Fruit fly (Drosophila melanogaster): ENCODE results near the gene CG8028.

The CG8028 gene

DNA sequence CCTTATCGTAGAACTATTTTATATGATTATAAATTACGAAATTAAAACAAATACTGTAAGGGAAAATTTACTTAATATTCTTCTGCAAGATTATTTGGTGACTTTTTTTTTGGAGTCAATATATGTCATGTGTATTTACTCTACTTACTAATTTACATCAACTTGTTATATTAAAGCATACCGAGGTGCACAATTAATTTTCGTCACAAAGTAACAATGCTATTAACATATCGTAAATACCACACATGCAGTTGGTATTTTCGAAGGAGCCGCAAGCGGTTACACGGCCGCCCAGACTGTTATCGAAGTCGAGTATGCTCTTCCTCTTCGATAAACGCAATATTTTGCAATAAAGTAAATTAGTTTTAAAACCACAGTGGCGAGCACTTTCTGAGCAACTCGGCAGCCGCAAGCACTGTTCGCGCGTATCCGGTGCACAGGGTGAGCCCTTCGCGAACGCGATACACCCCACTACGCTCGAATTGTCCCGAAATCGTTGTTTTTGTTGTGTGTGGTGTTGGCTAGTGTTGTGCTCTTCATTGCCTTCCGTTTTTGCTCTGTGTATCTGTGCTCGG lies 18.5 kb downstream of the CG8028 start, which contains the start of gene Vav:
TSS of gene Vav (plus strand) at position 293 of the 575 bp plus-strand sequence.
- TF ChIP-seq Eip75B (GFP tag; optimal IDR thresholded peaks at IDR 0.05) = no peak
- peak; percentile 52 for TF ChIP-seq dsx (GFP tag; optimal IDR thresholded peaks at IDR 0.05; ENCODE audit: poor library complexity, severe bottlenecking)
- 0 out of 2 replicates have a peak, but pooled peaks have one; percentile 12 for TF ChIP-seq CG15336 (GFP tag; IDR thresholded peaks at IDR 0.05)

dm6 chrX:19261071-19261470 lies 19.1 kb downstream of the CG8028 start, which contains the start of gene rictor:
Gene rictor, minus strand, starts transcription at chrX:19261240.
- no peak for TF ChIP-seq Sox14 (GFP tag; optimal IDR thresholded peaks at IDR 0.05)
- TF ChIP-seq achi (GFP tag; optimal IDR thresholded peaks at IDR 0.05) = no peak
- no peak for TF ChIP-seq dsx (GFP tag; optimal IDR thresholded peaks at IDR 0.05; ENCODE audit: poor library complexity, severe bottlenecking)
- TF ChIP-seq CG10631 (GFP tag; optimal IDR thresholded peaks at IDR 0.05) = no peak
- no peak for TF ChIP-seq Ets21C (GFP tag; optimal IDR thresholded peaks at IDR 0.05)
- peak; percentile 32 for TF ChIP-seq Eip78C (GFP tag)
- TF ChIP-seq CG15336 (GFP tag; IDR thresholded peaks at IDR 0.05) = peak; percentile 20; the same call in 1 of the 2 replicates
- no peak for TF ChIP-seq fkh (GFP tag; optimal IDR thresholded peaks at IDR 0.05)

DNA sequence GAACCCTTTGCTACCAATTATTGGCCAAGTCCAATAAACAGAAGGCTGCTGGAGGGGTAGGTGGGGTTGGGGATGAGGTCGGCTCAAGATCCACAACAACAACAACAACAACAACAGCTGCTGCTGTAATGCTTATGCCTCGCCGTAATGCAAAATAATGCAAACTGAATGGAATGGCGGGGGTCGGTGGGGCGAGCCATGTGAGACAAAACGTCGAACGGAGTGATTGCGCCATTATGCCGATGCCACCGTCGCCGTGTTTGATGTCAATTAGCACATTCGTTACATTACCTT lies 19.5 kb downstream of the CG8028 start:
- TF ChIP-seq CG4318 (GFP tag; optimal IDR thresholded peaks at IDR 0.05) = no peak
- TF ChIP-seq Hr39 (GFP tag; optimal IDR thresholded peaks at IDR 0.05) = no peak
- peak; percentile 38 for TF ChIP-seq CG6808 (GFP tag; optimal IDR thresholded peaks at IDR 0.05)
- TF ChIP-seq Lpt (GFP tag; optimal IDR thresholded peaks at IDR 0.05) = no peak

dm6 chrX:19259802-19260695 lies 20.1 kb downstream of the CG8028 start:
- 0 out of 2 replicates have a peak, but pooled peaks have one; percentile 19 for TF ChIP-seq CG15336 (GFP tag; IDR thresholded peaks at IDR 0.05)
- TF ChIP-seq topi (GFP tag; optimal IDR thresholded peaks at IDR 0.05) = no peak

DNA sequence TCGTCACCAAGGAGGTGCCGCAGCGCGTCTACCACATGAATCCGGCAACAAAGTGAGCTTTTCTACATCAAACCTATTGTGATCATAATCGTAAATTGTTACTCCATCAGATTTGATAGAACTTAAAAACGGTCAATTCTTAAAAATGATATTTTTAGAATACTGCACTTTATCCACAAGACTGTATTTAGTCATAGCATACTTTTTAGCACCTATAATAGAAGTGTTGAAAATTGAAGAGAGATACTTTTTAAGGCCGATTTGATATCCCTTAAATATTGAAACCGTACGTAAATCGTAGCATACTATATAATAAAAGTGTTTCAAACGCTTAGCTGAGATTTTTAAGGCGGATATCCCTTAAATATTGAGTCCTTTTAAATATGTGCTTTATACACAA lies 30.0 kb downstream of the CG8028 start:
- TF ChIP-seq dac (GFP tag; optimal IDR thresholded peaks at IDR 0.05) (no peak), Sox14 (GFP tag; optimal IDR thresholded peaks at IDR 0.05) (no peak), OdsH (GFP tag; optimal IDR thresholded peaks at IDR 0.05) (no peak), ss (GFP tag; optimal IDR thresholded peaks at IDR 0.05) (no peak), CG9139 (GFP tag; optimal IDR thresholded peaks at IDR 0.05) (no peak)

dm6 chrX:19249339-19249738 lies 30.8 kb downstream of the CG8028 start:
- TF ChIP-seq Gug (GFP tag; IDR thresholded peaks at IDR 0.05) (no peak), CG32006 (GFP tag; optimal IDR thresholded peaks at IDR 0.05) (no peak), achi (GFP tag; optimal IDR thresholded peaks at IDR 0.05) (no peak), CG10669 (GFP tag; optimal IDR thresholded peaks at IDR 0.05) (no peak), CG6163 (GFP tag; IDR thresholded peaks at IDR 0.05) (no peak), eg (GFP tag; IDR thresholded peaks at IDR 0.05) (no peak), svp (GFP tag) (no peak), dsx (GFP tag; optimal IDR thresholded peaks at IDR 0.05; ENCODE audit: poor library complexity, severe bottlenecking) (no peak), CG1621 (tag; optimal IDR thresholded peaks at IDR 0.05) (no peak), CG8632 (GFP tag; optimal IDR thresholded peaks at IDR 0.05) (no peak), Ets21C (GFP tag; optimal IDR thresholded peaks at IDR 0.05) (no peak), Sox102F (GFP tag; optimal IDR thresholded peaks at IDR 0.05) (no peak), CG4318 (GFP tag; optimal IDR thresholded peaks at IDR 0.05) (no peak), cyc (GFP tag; optimal IDR thresholded peaks at IDR 0.05) (no peak), Eip93F (GFP tag; optimal IDR thresholded peaks at IDR 0.05) (no peak), Hr4 (GFP tag; optimal IDR thresholded peaks at IDR 0.05) (no peak), lz (GFP tag; optimal IDR thresholded peaks at IDR 0.05) (no peak), Met (GFP tag; optimal IDR thresholded peaks at IDR 0.05) (no peak), topi (GFP tag; optimal IDR thresholded peaks at IDR 0.05) (no peak)

All from whole organism, prepupa.